Fruit fly (Drosophila melanogaster): ENCODE results near the gene elgi.

DNA sequence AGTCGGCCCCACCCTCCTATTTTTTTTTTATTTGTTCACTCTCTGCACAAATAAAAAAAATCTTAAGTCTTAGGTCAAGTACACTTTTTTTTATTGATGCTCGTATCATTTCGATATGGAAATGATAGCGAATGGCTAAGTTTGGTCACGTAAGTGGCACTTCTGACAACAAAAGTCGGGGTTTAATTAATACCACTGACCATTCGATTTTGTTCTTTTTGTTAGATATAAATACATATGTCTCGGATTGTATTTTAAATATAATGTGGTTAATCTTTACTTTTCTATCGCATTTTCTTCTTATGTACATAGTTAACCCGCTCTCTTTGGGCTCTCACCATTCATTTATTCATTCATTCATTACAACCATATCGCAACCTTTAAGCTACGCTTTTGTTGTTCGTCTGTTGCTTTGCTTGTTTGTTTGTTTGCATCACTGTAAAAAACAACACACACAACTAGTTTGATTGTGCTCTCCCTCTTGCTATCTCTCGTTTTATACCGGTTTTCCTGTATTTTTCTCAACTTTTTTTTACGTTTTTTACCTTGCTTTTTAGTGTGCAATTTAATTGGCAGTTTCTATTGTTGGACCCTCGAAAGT is 45.9 kb downstream of the elgi start:
- TF ChIP-seq psq (optimal IDR thresholded peaks at IDR 0.05) = no peak
- no peak for TF ChIP-seq insv (optimal IDR thresholded peaks at IDR 0.05)
- TF ChIP-seq ttk (optimal IDR thresholded peaks at IDR 0.05) = no peak
- TF ChIP-seq Sin3A (optimal IDR thresholded peaks at IDR 0.05) = no peak
- no peak for TF ChIP-seq Myc (optimal IDR thresholded peaks at IDR 0.05)

Measured in Kc167 (cell line).